Worm (Caenorhabditis elegans) whole organism, L4 larva: ENCODE results near the gene msp-45.

Experiments used
- F10B5.3 ChIP-seq: sonication (generic microtip); optimal IDR thresholded peaks from 2 replicates; lab custom pipeline; 2016; ENCODE audit warnings: mild to moderate bottlenecking, missing genetic modification characterization, missing compliant biosample characterization
- T20F7.1 ChIP-seq: fragments of 200-800 bp; sonication (Bioruptor generic); optimal IDR thresholded peaks from 2 replicates; lab custom pipeline; 2018; ENCODE audit warnings: mild to moderate bottlenecking, missing genetic modification characterization, missing compliant biosample characterization
- T26A8.4 ChIP-seq: fragments of 200-800 bp; sonication (Bioruptor generic); IDR thresholded peaks from 2 replicates; pipeline ENCODE4 v1.3.6; 2022; ENCODE audit warnings: missing genetic modification characterization, missing compliant biosample characterization
- Y105C5A.15 ChIP-seq: fragments of 200-800 bp; sonication (Bioruptor generic); IDR thresholded peaks from 2 replicates; pipeline ENCODE4 v1.3.6; 2022; ENCODE audit warnings: missing genetic modification characterization, missing compliant biosample characterization
- Y5F2A.4 ChIP-seq: fragments of 200-800 bp; sonication (Bioruptor generic); optimal IDR thresholded peaks from 2 replicates; lab custom pipeline; 2018; ENCODE audit warnings: mild to moderate bottlenecking, missing genetic modification characterization, missing compliant biosample characterization
- Y75B8A.6 ChIP-seq: fragments of 200-800 bp; sonication (Bioruptor generic); IDR thresholded peaks from 2 replicates; pipeline ENCODE4 v1.3.6; 2022; ENCODE audit warnings: missing genetic modification reagents, missing genetic modification characterization, missing compliant biosample characterization
- ZK337.2 ChIP-seq: fragments of 200-800 bp; sonication (Bioruptor generic); IDR thresholded peaks from 2 replicates; pipeline ENCODE4 v1.3.6; 2022; ENCODE audit warnings: missing genetic modification reagents, missing genetic modification characterization, missing compliant biosample characterization
- attf-4 ChIP-seq: sonication (generic microtip); optimal IDR thresholded peaks from 3 replicates; lab custom pipeline; 2017; ENCODE audit warnings: missing biosample characterization, missing genetic modification characterization
- ceh-20 ChIP-seq: fragments of 200-800 bp; sonication (Bioruptor generic); IDR thresholded peaks from 2 replicates; pipeline ENCODE4 v1.3.6; 2022; ENCODE audit warnings: missing genetic modification reagents, missing genetic modification characterization, missing compliant biosample characterization
- ceh-44 ChIP-seq: fragments of 200-800 bp; sonication (Bioruptor generic); IDR thresholded peaks from 2 replicates; pipeline ENCODE4 v1.3.6; 2022; ENCODE audit warnings: missing genetic modification reagents, missing genetic modification characterization, missing compliant biosample characterization
- ces-1 ChIP-seq: fragments of 150-350 bp; sonication (generic microtip); optimal IDR thresholded peaks from 4 replicates; lab custom pipeline; 2014; ENCODE audit warnings: missing biosample characterization, missing genetic modification reagents, missing genetic modification characterization
- ctbp-1 ChIP-seq: fragments of 200-800 bp; sonication (Bioruptor generic); IDR thresholded peaks from 2 replicates; pipeline ENCODE4 v1.3.6; 2022; ENCODE audit warnings: missing genetic modification reagents, missing genetic modification characterization, missing compliant biosample characterization
- daf-16 ChIP-seq, 3 experiments: sonication (generic microtip); optimal IDR thresholded peaks; 2 replicates each; lab custom pipeline; 2016 to 2017; ENCODE audit warnings: missing genetic modification characterization in 3 of 3, missing genetic modification reagents in 3 of 3, mild to moderate bottlenecking in 2 of 3, missing compliant biosample characterization in 2 of 3, missing biosample characterization in 1 of 3, moderate library complexity in 1 of 3
- dmd-8 ChIP-seq: fragments of 200-800 bp; sonication (Bioruptor generic); IDR thresholded peaks from 2 replicates; pipeline ENCODE4 v1.3.6; 2022; ENCODE audit warnings: missing genetic modification characterization, missing compliant biosample characterization
- dmd-9 ChIP-seq: fragments of 200-800 bp; sonication (Bioruptor generic); IDR thresholded peaks from 2 replicates; pipeline ENCODE4 v1.3.6; 2022; ENCODE audit warnings: missing genetic modification reagents, missing genetic modification characterization, missing compliant biosample characterization
- egl-43 ChIP-seq: fragments of 200-800 bp; sonication (Bioruptor generic); IDR thresholded peaks from 2 replicates; pipeline ENCODE4 v1.3.6; 2022; ENCODE audit warnings: missing genetic modification reagents, missing genetic modification characterization, missing compliant biosample characterization
- fkh-10 ChIP-seq: fragments of 150-350 bp; optimal IDR thresholded peaks from 2 replicates; lab custom pipeline; 2014; ENCODE audit warnings: missing biosample characterization, missing genetic modification reagents, missing genetic modification characterization
- hlh-11 ChIP-seq: fragments of 200-800 bp; sonication (Bioruptor generic); optimal IDR thresholded peaks from 2 replicates; lab custom pipeline; 2018; ENCODE audit warnings: mild to moderate bottlenecking, missing genetic modification characterization, missing compliant biosample characterization
- hmg-1.1 ChIP-seq: fragments of 200-800 bp; sonication (Bioruptor generic); IDR thresholded peaks from 2 replicates; pipeline ENCODE4 v1.3.6; 2022; ENCODE audit warnings: missing genetic modification reagents, missing genetic modification characterization, missing compliant biosample characterization
- lin-13 ChIP-seq: fragments of 150-350 bp; optimal IDR thresholded peaks from 2 replicates; lab custom pipeline; 2014; ENCODE audit warnings: missing biosample characterization, missing genetic modification reagents, missing genetic modification characterization
- lin-15B ChIP-seq: fragments of 150-350 bp; sonication (generic microtip); optimal IDR thresholded peaks from 3 replicates; lab custom pipeline; 2014; ENCODE audit warnings: missing biosample characterization, missing genetic modification characterization
- lir-3 ChIP-seq: sonication (generic microtip); optimal IDR thresholded peaks from 2 replicates; lab custom pipeline; 2016; ENCODE audit warnings: mild to moderate bottlenecking, missing genetic modification characterization, missing compliant biosample characterization
- lsy-2 ChIP-seq, 2 experiments: fragments of 150-350 bp in 1 of 2; sonication (generic microtip) in 1 of 2; optimal IDR thresholded peaks; 2 replicates each; lab custom pipeline; 2014 to 2017; ENCODE audit warnings: missing biosample characterization in 2 of 2, missing genetic modification characterization in 2 of 2
- madf-5 ChIP-seq, 2 experiments: fragments of 200-800 bp; sonication (Bioruptor generic); IDR thresholded peaks; 2 replicates each; pipeline ENCODE4 v1.3.6; 2022; ENCODE audit warnings: missing compliant biosample characterization in 2 of 2, missing genetic modification characterization in 2 of 2
- madf-9 ChIP-seq: fragments of 200-800 bp; sonication (Bioruptor generic); conservative IDR thresholded peaks from 2 replicates; pipeline ENCODE4 v1.3.6; 2022; ENCODE audit warnings: missing genetic modification reagents, missing genetic modification characterization, missing compliant biosample characterization
- mdl-1 ChIP-seq, 2 experiments: fragments of 150-350 bp in 1 of 2; sonication (generic microtip) in 1 of 2; optimal IDR thresholded peaks; 2 replicates each; lab custom pipeline; 2014 to 2017; ENCODE audit warnings: missing biosample characterization in 2 of 2, missing genetic modification characterization in 2 of 2
- mep-1 ChIP-seq: fragments of 150-350 bp; sonication (generic microtip); optimal IDR thresholded peaks from 3 replicates; lab custom pipeline; 2014; ENCODE audit warnings: missing biosample characterization, missing genetic modification characterization
- mes-2 ChIP-seq: sonication (generic microtip); optimal IDR thresholded peaks from 2 replicates; lab custom pipeline; 2016; ENCODE audit warnings: missing genotype, mild to moderate bottlenecking, missing genetic modification characterization, missing compliant biosample characterization; ENCODE audit not compliant: poor library complexity, severe bottlenecking
- mxl-2 ChIP-seq: fragments of 200-800 bp; sonication (Bioruptor generic); conservative IDR thresholded peaks from 2 replicates; pipeline ENCODE4 v1.3.6; 2022; ENCODE audit warnings: missing genetic modification reagents, missing genetic modification characterization, missing compliant biosample characterization
- nhr-10 ChIP-seq: fragments of 150-350 bp; optimal IDR thresholded peaks from 2 replicates; lab custom pipeline; 2014; ENCODE audit warnings: missing biosample characterization, missing genetic modification characterization
- nhr-237 ChIP-seq: sonication (generic microtip); optimal IDR thresholded peaks from 2 replicates; lab custom pipeline; 2017; ENCODE audit warnings: missing biosample characterization, missing genetic modification characterization
- nhr-48 ChIP-seq: sonication (generic microtip); optimal IDR thresholded peaks from 2 replicates; lab custom pipeline; 2016; ENCODE audit warnings: mild to moderate bottlenecking, missing genetic modification characterization, missing compliant biosample characterization
- nhr-77 ChIP-seq: fragments of 150-350 bp; optimal IDR thresholded peaks from 2 replicates; lab custom pipeline; 2014; ENCODE audit warnings: missing biosample characterization, missing genetic modification characterization
- pha-4 ChIP-seq, 2 experiments: fragments of 150-350 bp in 1 of 2; fragments of 200-800 bp in 1 of 2; sonication (Bioruptor generic) in 1 of 2; IDR thresholded peaks in 1 of 2; optimal IDR thresholded peaks in 1 of 2; 2 replicates each; pipeline versions ENCODE4 v1.3.6 to Lab custom; 2014 to 2022; ENCODE audit warnings: missing genetic modification characterization in 2 of 2, missing genetic modification reagents in 2 of 2, missing biosample characterization in 1 of 2, missing compliant biosample characterization in 1 of 2
- pqm-1 ChIP-seq: sonication (generic microtip); optimal IDR thresholded peaks from 2 replicates; lab custom pipeline; 2017; ENCODE audit warnings: missing biosample characterization, missing genetic modification characterization
- saeg-2 ChIP-seq: fragments of 200-800 bp; sonication (Bioruptor generic); IDR thresholded peaks from 2 replicates; pipeline ENCODE4 v1.3.6; 2022; ENCODE audit warnings: missing genetic modification reagents, missing genetic modification characterization, missing compliant biosample characterization
- sdz-12 ChIP-seq: fragments of 200-800 bp; sonication (Bioruptor generic); optimal IDR thresholded peaks from 2 replicates; lab custom pipeline; 2018; ENCODE audit warnings: mild to moderate bottlenecking, missing genetic modification characterization, missing compliant biosample characterization
- snpc-1.2 ChIP-seq: fragments of 200-800 bp; sonication (Bioruptor generic); IDR thresholded peaks from 2 replicates; pipeline ENCODE4 v1.3.6; 2022; ENCODE audit warnings: missing genetic modification reagents, missing genetic modification characterization, missing compliant biosample characterization
- unc-62 ChIP-seq, 3 experiments: fragments of 150-350 bp in 1 of 3; sonication (generic microtip); optimal IDR thresholded peaks in 2 of 3; peaks in 1 of 3; 1 replicate in 1 of 3; 2 replicates in 2 of 3; lab custom pipeline; 2014 to 2017; ENCODE audit warnings: missing biosample characterization in 3 of 3, missing genetic modification characterization in 3 of 3, missing genetic modification reagents in 3 of 3, missing genotype in 1 of 3
- vab-7 ChIP-seq: fragments of 200-800 bp; sonication (Bioruptor generic); IDR thresholded peaks from 2 replicates; pipeline ENCODE4 v1.3.6; 2022; ENCODE audit warnings: missing genetic modification reagents, missing genetic modification characterization, missing compliant biosample characterization
- zag-1 ChIP-seq: fragments of 150-350 bp; optimal IDR thresholded peaks from 2 replicates; lab custom pipeline; 2014; ENCODE audit warnings: missing biosample characterization, missing genetic modification characterization
- zfp-2 ChIP-seq: sonication (generic microtip); optimal IDR thresholded peaks from 2 replicates; lab custom pipeline; 2016; ENCODE audit warnings: mild to moderate bottlenecking, missing genetic modification characterization, missing compliant biosample characterization
- zfp-3 ChIP-seq: fragments of 200-800 bp; sonication (Bioruptor generic); conservative IDR thresholded peaks from 2 replicates; pipeline ENCODE4 v1.3.6; 2022; ENCODE audit warnings: missing genetic modification reagents, missing genetic modification characterization, missing compliant biosample characterization
- zip-11 ChIP-seq: fragments of 200-800 bp; sonication (Bioruptor generic); IDR thresholded peaks from 2 replicates; pipeline ENCODE4 v1.3.6; 2022; ENCODE audit warnings: missing genetic modification characterization, missing compliant biosample characterization
- ztf-11 ChIP-seq: fragments of 150-350 bp; optimal IDR thresholded peaks from 2 replicates; lab custom pipeline; 2014; ENCODE audit warnings: missing biosample characterization, missing genetic modification characterization
- ztf-7 ChIP-seq: fragments of 150-350 bp; optimal IDR thresholded peaks from 2 replicates; lab custom pipeline; 2014; ENCODE audit warnings: missing biosample characterization, missing genetic modification characterization

msp-45 gene

ce11 chrII:5201922-5202562, 45.2 kb upstream of the msp-45 start (continued):
- TF ChIP-seq dmd-8 (no peak), ceh-20 (GFP tag; lab: Robert Waterston, UW) (peak; percentile 63), pha-4 (GFP tag; IDR thresholded peaks at IDR 0.05; lab: Robert Waterston, UW) (peak; percentile 54), pha-4 (tag; optimal IDR thresholded peaks at IDR 0.05; lab: Kevin White, UChicago) (no peak)
- TF ChIP-seq, all 104 proteins: peak for 31

ce11 chrII:5200987-5201582, 44.2 kb upstream of the msp-45 start:
- TF ChIP-seq dmd-8: no peak
- no peak for TF ChIP-seq vab-7 (GFP tag; lab: Robert Waterston, UW)
- no peak for TF ChIP-seq lin-13 (GFP tag; lab: Kevin White, UChicago)
- no peak for TF ChIP-seq zag-1 (tag; lab: Kevin White, UChicago)
- peak in 1 of 2 experiments; percentile 22 for TF ChIP-seq mdl-1 (tag; optimal IDR thresholded peaks at IDR 0.05; lab: Kevin White, UChicago)
- TF ChIP-seq Y5F2A.4 (GFP tag; lab: Kevin White, UChicago): no peak
- TF ChIP-seq T26A8.4: no peak
- no peak for TF ChIP-seq lin-15B (tag; lab: Kevin White, UChicago)
- TF ChIP-seq sdz-12: no peak
- TF ChIP-seq nhr-10 (tag; lab: Kevin White, UChicago): no peak
- no peak for TF ChIP-seq saeg-2 (GFP tag; lab: Robert Waterston, UW)
- no peak for TF ChIP-seq egl-43 (GFP tag; lab: Robert Waterston, UW)
- TF ChIP-seq mes-2 (tag; lab: Kevin White, UChicago): peak; percentile 44
- TF ChIP-seq ces-1 (GFP tag; lab: Kevin White, UChicago): no peak
- TF ChIP-seq ceh-44 (GFP tag; lab: Robert Waterston, UW): no peak
- no peak for TF ChIP-seq zfp-3 (GFP tag; lab: Robert Waterston, UW)
- TF ChIP-seq zip-11 (GFP tag; lab: Robert Waterston, UW): no peak
- no peak for TF ChIP-seq ztf-11 (tag; lab: Kevin White, UChicago)
- peak in 1 of 2 experiments; percentile 67 for TF ChIP-seq lsy-2 (tag; optimal IDR thresholded peaks at IDR 0.05; lab: Kevin White, UChicago)
- no peak for TF ChIP-seq madf-9
- no peak for TF ChIP-seq ctbp-1 (GFP tag; lab: Robert Waterston, UW)
- TF ChIP-seq mep-1 (tag; lab: Kevin White, UChicago): peak; percentile 56
- no peak for TF ChIP-seq nhr-77 (tag; lab: Kevin White, UChicago)
- no peak for TF ChIP-seq Y75B8A.6 (GFP tag; lab: Robert Waterston, UW)
- peak in 1 of 2 experiments; percentile 21 for TF ChIP-seq unc-62 (GFP tag; optimal IDR thresholded peaks at IDR 0.05 in 1 of 2; lab: Kevin White, UChicago)
- no peak for TF ChIP-seq unc-62 (tag; optimal IDR thresholded peaks at IDR 0.05; lab: Kevin White, UChicago)
- TF ChIP-seq ztf-7 (tag; lab: Kevin White, UChicago): no peak
- TF ChIP-seq ZK337.2 (GFP tag; lab: Robert Waterston, UW): no peak
- TF ChIP-seq pqm-1 (tag; lab: Kevin White, UChicago): no peak
- no peak for TF ChIP-seq zfp-2 (tag; lab: Kevin White, UChicago)
- no peak for TF ChIP-seq mxl-2 (GFP tag; lab: Robert Waterston, UW)
- TF ChIP-seq hmg-1.1 (GFP tag; lab: Robert Waterston, UW): peak; percentile 54; the same call in 1 of the 2 replicates
- TF ChIP-seq lir-3 (tag; lab: Kevin White, UChicago): no peak
- TF ChIP-seq madf-5 (GFP tag; IDR thresholded peaks at IDR 0.05; lab: Robert Waterston, UW): no peak
- no peak for TF ChIP-seq fkh-10
- peak; percentile 57 for TF ChIP-seq hlh-11 (tag; lab: Kevin White, UChicago)
- TF ChIP-seq T20F7.1: no peak
- TF ChIP-seq F10B5.3 (tag; lab: Kevin White, UChicago): no peak
- TF ChIP-seq nhr-48 (tag; lab: Kevin White, UChicago): no peak
- TF ChIP-seq attf-4 (tag; lab: Kevin White, UChicago): no peak
- TF ChIP-seq snpc-1.2 (GFP tag; lab: Robert Waterston, UW): no peak
- TF ChIP-seq dmd-9: no peak
- TF ChIP-seq Y105C5A.15 (GFP tag; lab: Robert Waterston, UW): no peak
- peak in 1 of 2 experiments; percentile 89 for TF ChIP-seq daf-16 (GFP tag; optimal IDR thresholded peaks at IDR 0.05; lab: Kevin White, UChicago)
- TF ChIP-seq daf-16 (tag; optimal IDR thresholded peaks at IDR 0.05; lab: Kevin White, UChicago): peak; percentile 50
- no peak for TF ChIP-seq nhr-237 (tag; lab: Kevin White, UChicago)
